Worm (Caenorhabditis elegans) whole organism, L4/young adult: ENCODE results near the gene prp-8.
A peak's percentile ranks its signal among the peaks of the same experiment; 100 is the strongest.

Source experiments
- W03F9.2 ChIP-seq: fragments of 150-350 bp; optimal IDR thresholded peaks from 2 replicates; lab custom pipeline; 2014; ENCODE audit warnings: missing biosample characterization, missing genetic modification characterization
- dao-5 ChIP-seq: sonication (generic microtip); optimal IDR thresholded peaks from 2 replicates; lab custom pipeline; 2016; ENCODE audit warnings: missing genotype, missing genetic modification characterization, moderate library complexity, missing compliant biosample characterization
- him-1 ChIP-seq: sonication (generic microtip); optimal IDR thresholded peaks from 2 replicates; lab custom pipeline; 2016; ENCODE audit warnings: missing genotype, missing genetic modification reagents, missing genetic modification characterization, missing compliant biosample characterization

DNA sequence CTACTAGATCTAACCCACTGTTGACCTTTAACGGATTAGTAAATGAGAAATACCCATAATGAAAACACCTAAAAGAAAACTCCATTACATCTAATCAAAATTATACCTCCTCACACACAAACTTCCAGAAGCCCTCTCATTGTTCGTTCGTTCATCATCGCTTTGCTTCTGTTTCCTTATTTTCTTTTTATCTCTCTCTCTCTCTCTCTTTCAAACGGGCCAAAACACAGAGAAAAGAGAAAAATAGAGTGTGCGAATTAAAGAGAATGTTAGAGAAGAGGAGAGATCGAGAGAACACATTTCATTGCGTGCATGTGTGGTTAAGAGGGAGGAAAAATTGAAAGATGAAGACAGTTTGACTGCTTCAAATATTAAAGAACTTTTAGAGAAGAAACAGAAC lies 39.9 kb upstream of the prp-8 start:
- TF ChIP-seq W03F9.2 (tag; lab: Kevin White, UChicago) (peak; percentile 14), him-1 (tag; lab: Kevin White, UChicago) (no peak), dao-5 (no peak)
